Worm (Caenorhabditis elegans) whole organism, L2 larva: Measurements from ENCODE around the gene cct-7.

ENCODE experiments used
- ZK546.5 ChIP-seq: sonication (generic microtip); optimal IDR thresholded peaks from 2 replicates; lab custom pipeline; 2017; ENCODE audit warnings: missing biosample characterization, missing genetic modification characterization
- dmd-4 ChIP-seq: sonication (generic microtip); optimal IDR thresholded peaks from 2 replicates; lab custom pipeline; 2017; ENCODE audit warnings: missing biosample characterization, missing genetic modification characterization
- lsy-2 ChIP-seq, 2 experiments: fragments of 150-350 bp in 1 of 2; sonication (generic microtip) in 1 of 2; optimal IDR thresholded peaks; 2 replicates each; lab custom pipeline; 2014 to 2017; ENCODE audit warnings: missing biosample characterization in 2 of 2, missing genetic modification characterization in 2 of 2
- zag-1 ChIP-seq: fragments of 150-350 bp; optimal IDR thresholded peaks from 2 replicates; lab custom pipeline; 2014; ENCODE audit warnings: missing biosample characterization, missing genetic modification characterization

ce11 chrV:1845977-1846376, 26.1 kb upstream of the cct-7 start, which contains the start of gene T10B5.7:
- TF ChIP-seq lsy-2 (tag; optimal IDR thresholded peaks at IDR 0.05; lab: Kevin White, UChicago) (no peak), zag-1 (tag; lab: Kevin White, UChicago) (no peak), dmd-4 (tag; lab: Kevin White, UChicago) (no peak), ZK546.5 (tag; lab: Kevin White, UChicago) (no peak)
